Worm (Caenorhabditis elegans) whole organism, L3 larva: ENCODE measurements around the gene Y50D4A.10.

Experiments
- R02D3.7 ChIP-seq: fragments of 150-350 bp; optimal IDR thresholded peaks from 2 replicates; lab custom pipeline; 2014; ENCODE audit warnings: missing biosample characterization, missing genetic modification characterization
- aly-2 ChIP-seq: fragments of 150-350 bp; optimal IDR thresholded peaks from 2 replicates; lab custom pipeline; 2014; ENCODE audit warnings: missing biosample characterization, missing genetic modification characterization
- ceh-16 ChIP-seq: sonication (generic microtip); optimal IDR thresholded peaks from 2 replicates; lab custom pipeline; 2017; ENCODE audit warnings: missing biosample characterization, missing genetic modification characterization
- ceh-82 ChIP-seq: fragments of 150-350 bp; optimal IDR thresholded peaks from 2 replicates; lab custom pipeline; 2014; ENCODE audit warnings: missing biosample characterization, missing genetic modification characterization
- egl-27 ChIP-seq: sonication (generic microtip); optimal IDR thresholded peaks from 4 replicates; lab custom pipeline; 2017; ENCODE audit warnings: missing biosample characterization, missing genetic modification reagents, missing genetic modification characterization
- egl-5 ChIP-seq: fragments of 150-350 bp; optimal IDR thresholded peaks from 2 replicates; lab custom pipeline; 2017; ENCODE audit warnings: missing biosample characterization, missing genetic modification reagents, missing genetic modification characterization, inconsistent platforms
- elt-1 ChIP-seq: fragments of 150-350 bp; optimal IDR thresholded peaks from 2 replicates; lab custom pipeline; 2014; ENCODE audit warnings: missing biosample characterization, missing genetic modification characterization
- elt-2 ChIP-seq: sonication (generic microtip); optimal IDR thresholded peaks from 2 replicates; lab custom pipeline; 2016; ENCODE audit warnings: missing genetic modification reagents, mild to moderate bottlenecking, missing genetic modification characterization, missing compliant biosample characterization
- elt-3 ChIP-seq, 3 experiments: fragments of 150-350 bp in 1 of 3; sonication (generic microtip) in 2 of 3; optimal IDR thresholded peaks; 2 replicates in 2 of 3; 4 replicates in 1 of 3; lab custom pipeline; 2014 to 2017; ENCODE audit warnings: missing biosample characterization in 3 of 3, missing genetic modification characterization in 3 of 3
- eor-1 ChIP-seq, 2 experiments: fragments of 150-350 bp; optimal IDR thresholded peaks; 2 replicates each; lab custom pipeline; 2014 to 2018; ENCODE audit warnings: missing biosample characterization in 2 of 2, missing genetic modification characterization in 2 of 2
- hmg-11 ChIP-seq: sonication (generic microtip); optimal IDR thresholded peaks from 2 replicates; lab custom pipeline; 2016; ENCODE audit warnings: missing genetic modification characterization, missing compliant biosample characterization
- lin-15B ChIP-seq: fragments of 150-350 bp; optimal IDR thresholded peaks from 2 replicates; lab custom pipeline; 2014; ENCODE audit warnings: missing biosample characterization, missing genetic modification characterization
- lin-39 ChIP-seq: fragments of 150-350 bp; optimal IDR thresholded peaks from 2 replicates; lab custom pipeline; 2018; ENCODE audit warnings: missing biosample characterization, missing genetic modification reagents, missing genetic modification characterization
- lsy-12 ChIP-seq: sonication (generic microtip); optimal IDR thresholded peaks from 2 replicates; lab custom pipeline; 2016; ENCODE audit warnings: mild to moderate bottlenecking, missing genetic modification characterization, missing compliant biosample characterization
- mdl-1 ChIP-seq: fragments of 150-350 bp; optimal IDR thresholded peaks from 2 replicates; lab custom pipeline; 2014; ENCODE audit warnings: missing biosample characterization, missing genetic modification characterization
- nfya-1 ChIP-seq: sonication (generic microtip); optimal IDR thresholded peaks from 2 replicates; lab custom pipeline; 2017; ENCODE audit warnings: missing genetic modification characterization, mild to moderate bottlenecking, missing compliant biosample characterization, antibody characterized with exemption, moderate library complexity; ENCODE audit not compliant: insufficient read depth
- nhr-12 ChIP-seq: fragments of 150-350 bp; optimal IDR thresholded peaks from 2 replicates; lab custom pipeline; 2014; ENCODE audit warnings: missing biosample characterization, missing genetic modification characterization
- nhr-23 ChIP-seq: fragments of 150-350 bp; optimal IDR thresholded peaks from 2 replicates; lab custom pipeline; 2014; ENCODE audit warnings: missing biosample characterization, missing genetic modification reagents, missing genetic modification characterization
- nhr-43 ChIP-seq: sonication (generic microtip); optimal IDR thresholded peaks from 2 replicates; lab custom pipeline; 2016; ENCODE audit warnings: mild to moderate bottlenecking, missing genetic modification characterization, missing compliant biosample characterization; ENCODE audit not compliant: poor library complexity, severe bottlenecking
- nhr-76 ChIP-seq: fragments of 150-350 bp; sonication (generic microtip); optimal IDR thresholded peaks from 5 replicates; lab custom pipeline; 2014; ENCODE audit warnings: missing biosample characterization, missing genetic modification characterization
- pha-4 ChIP-seq: fragments of 150-350 bp; optimal IDR thresholded peaks from 2 replicates; lab custom pipeline; 2014; ENCODE audit warnings: missing biosample characterization, missing genetic modification reagents, missing genetic modification characterization
- pqm-1 ChIP-seq: fragments of 150-350 bp; optimal IDR thresholded peaks from 2 replicates; lab custom pipeline; 2017; ENCODE audit warnings: missing biosample characterization, missing genetic modification characterization, inconsistent platforms
- sea-2 ChIP-seq: fragments of 150-350 bp; sonication (generic microtip); optimal IDR thresholded peaks from 4 replicates; lab custom pipeline; 2014; ENCODE audit warnings: missing biosample characterization, missing genetic modification reagents, missing genetic modification characterization
- skn-1 ChIP-seq: fragments of 150-350 bp; optimal IDR thresholded peaks from 2 replicates; lab custom pipeline; 2014; ENCODE audit warnings: missing biosample characterization, missing genetic modification characterization
- snpc-4 ChIP-seq: fragments of 150-350 bp; optimal IDR thresholded peaks from 2 replicates; lab custom pipeline; 2014; ENCODE audit warnings: missing biosample characterization, missing genetic modification characterization
- tbx-2 ChIP-seq: sonication (generic microtip); optimal IDR thresholded peaks from 2 replicates; lab custom pipeline; 2016; ENCODE audit warnings: mild to moderate bottlenecking, missing genetic modification characterization, missing compliant biosample characterization
- unc-39 ChIP-seq: sonication (generic microtip); optimal IDR thresholded peaks from 4 replicates; lab custom pipeline; 2017; ENCODE audit warnings: missing biosample characterization, missing genetic modification characterization
- unc-62 ChIP-seq: fragments of 150-350 bp; sonication (generic microtip); optimal IDR thresholded peaks from 4 replicates; lab custom pipeline; 2014; ENCODE audit warnings: missing biosample characterization, missing genetic modification reagents, missing genetic modification characterization
- ztf-11 ChIP-seq: fragments of 150-350 bp; optimal IDR thresholded peaks from 2 replicates; lab custom pipeline; 2014; ENCODE audit warnings: missing biosample characterization, missing genetic modification characterization

Y50D4A.10 gene

ce11 chrV:1206971-1207370, 13.4 kb downstream of the Y50D4A.10 start, which contains the start of gene Y50D4A.5:
Gene Y50D4A.5, plus strand, starts transcription at chrV:1207307.
- no peak for TF ChIP-seq tbx-2 (tag; lab: Kevin White, UChicago)
- TF ChIP-seq lin-15B = peak; percentile 6
- TF ChIP-seq ztf-11 = no peak
- no peak for TF ChIP-seq elt-3 (tag; optimal IDR thresholded peaks at IDR 0.05; lab: Kevin White, UChicago)
- TF ChIP-seq ceh-16 (tag; lab: Kevin White, UChicago) = no peak

ce11 chrV:1201717-1202116, 18.6 kb downstream of the Y50D4A.10 start:
- TF ChIP-seq unc-39 = no peak
- TF ChIP-seq lin-15B = peak; percentile 4
- no peak for TF ChIP-seq lin-39 (tag; lab: Kevin White, UChicago)
- TF ChIP-seq sea-2 = no peak

- TF ChIP-seq eor-1 (tag; optimal IDR thresholded peaks at IDR 0.05; lab: Kevin White, UChicago) = no peak
- TF ChIP-seq egl-5 (tag; lab: Kevin White, UChicago) = no peak
- no peak for TF ChIP-seq snpc-4 (tag; lab: Kevin White, UChicago)
- TF ChIP-seq unc-62 = no peak
- no peak for TF ChIP-seq nhr-43
- no peak for TF ChIP-seq tbx-2 (tag; lab: Kevin White, UChicago)
- TF ChIP-seq elt-1 (tag; lab: Kevin White, UChicago) = no peak
- no peak for TF ChIP-seq pqm-1
- TF ChIP-seq nhr-12 = no peak
- no peak for TF ChIP-seq ceh-16 (tag; lab: Kevin White, UChicago)
- no peak for TF ChIP-seq elt-3 (tag; optimal IDR thresholded peaks at IDR 0.05; lab: Kevin White, UChicago)
- TF ChIP-seq egl-27 (tag; lab: Kevin White, UChicago) = no peak
- no peak for TF ChIP-seq nhr-76 (tag; lab: Kevin White, UChicago)
- TF ChIP-seq nfya-1 (tag; lab: Kevin White, UChicago) = no peak
- TF ChIP-seq lin-15B = no peak
- TF ChIP-seq ceh-82 (tag; lab: Kevin White, UChicago) = no peak
- TF ChIP-seq ztf-11 = no peak
- no peak for TF ChIP-seq aly-2
These were observed 21.0 kb downstream of the Y50D4A.10 start, which contains the start of gene Y50D4A.6 for ce11 chrV:1199219-1199889. Gene Y50D4A.6, minus strand, starts transcription at chrV:1199269.

- TF ChIP-seq R02D3.7 = peak; percentile 87
- peak; percentile 27 for TF ChIP-seq lsy-12 (tag; lab: Kevin White, UChicago)
- peak; percentile 23 for TF ChIP-seq nfya-1 (tag; lab: Kevin White, UChicago)
- TF ChIP-seq lin-15B = peak; percentile 29
- TF ChIP-seq elt-2 (tag; lab: Kevin White, UChicago) = peak; percentile 10
These were observed 23.2 kb downstream of the Y50D4A.10 start for ce11 chrV:1197064-1197724.

- TF ChIP-seq R02D3.7 (peak; percentile 66), mdl-1 (tag; lab: Kevin White, UChicago) (no peak), hmg-11 (tag; lab: Kevin White, UChicago) (peak; percentile 50), nhr-43 (no peak), nhr-23 (tag; lab: Kevin White, UChicago) (peak; percentile 83), pha-4 (peak; percentile 87), aly-2 (no peak), snpc-4 (tag; lab: Kevin White, UChicago) (peak; percentile 71), nfya-1 (tag; lab: Kevin White, UChicago) (peak; percentile 56), eor-1 (tag; optimal IDR thresholded peaks at IDR 0.05; lab: Kevin White, UChicago) (peak in 1 of 2 experiments; percentile 60), egl-5 (tag; lab: Kevin White, UChicago) (peak; percentile 22), lin-15B (peak; percentile 76), elt-2 (tag; lab: Kevin White, UChicago) (peak; percentile 16), skn-1 (no peak)
These were observed 24.4 kb downstream of the Y50D4A.10 start, which contains the start of the genes wrb-1 and Y50D4A.4 for ce11 chrV:1195995-1196394. Gene wrb-1, plus strand, starts transcription at chrV:1196072. Gene Y50D4A.4, minus strand, starts transcription at chrV:1196127.

- peak; percentile 12 for TF ChIP-seq elt-2 (tag; lab: Kevin White, UChicago)
- no peak for TF ChIP-seq sea-2
These were observed 41.1 kb downstream of the Y50D4A.10 start, which contains the start of gene F25A2.1 for ce11 chrV:1179279-1179678. Gene F25A2.1, plus strand, starts transcription at chrV:1179579.
